Fruit fly (Drosophila melanogaster): ENCODE measurements around the gene CG5984.
A peak's percentile ranks its signal among the peaks of the same experiment; 100 is the strongest.

The CG5984 gene

DNA sequence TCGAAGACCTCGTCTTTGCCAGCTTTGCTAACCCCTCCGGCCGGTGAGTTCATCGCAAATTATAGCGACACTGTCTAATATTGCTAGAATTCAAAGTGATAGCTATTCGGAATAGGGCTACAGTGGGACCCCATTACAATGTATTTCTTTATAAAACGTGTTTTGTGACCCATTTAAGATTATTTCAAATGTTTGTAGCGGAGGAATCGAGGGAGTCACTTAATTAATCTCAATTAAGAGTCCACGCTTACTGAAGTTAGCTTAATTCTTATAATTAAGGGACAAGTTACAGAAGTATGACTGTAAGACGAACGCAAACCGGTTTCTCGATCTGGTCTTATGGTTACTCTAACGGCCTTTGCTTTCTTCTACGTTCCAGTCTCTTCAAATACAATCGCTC, 41.8 kb upstream of the CG5984 start (continued):
- no peak for TF ChIP-seq CG10274 (GFP tag; optimal IDR thresholded peaks at IDR 0.05)
- peak; percentile 37 for TF ChIP-seq CG30403 (GFP tag; optimal IDR thresholded peaks at IDR 0.05)
- TF ChIP-seq CG5953 (GFP tag; IDR thresholded peaks at IDR 0.05) = no peak
- peak; percentile 60 for TF ChIP-seq Blimp-1 (GFP tag; optimal IDR thresholded peaks at IDR 0.05)
- no peak for TF ChIP-seq nerfin-2 (GFP tag; IDR thresholded peaks at IDR 0.05; ENCODE audit: partially characterized antibody)
- TF ChIP-seq tup (GFP tag; optimal IDR thresholded peaks at IDR 0.05) = no peak
- TF ChIP-seq Side (GFP tag; optimal IDR thresholded peaks at IDR 0.05) = peak; percentile 57
- TF ChIP-seq az2 (GFP tag; optimal IDR thresholded peaks at IDR 0.05) = peak; percentile 34
- peak; percentile 53; the same call in 1 of the 2 replicates for TF ChIP-seq Xrp1 (GFP tag; IDR thresholded peaks at IDR 0.05)
- no peak for TF ChIP-seq ash1 (GFP tag; optimal IDR thresholded peaks at IDR 0.05)
- TF ChIP-seq Jarid2 (GFP tag; optimal IDR thresholded peaks at IDR 0.05) = no peak
- peak; percentile 52 for TF ChIP-seq Drgx (GFP tag; IDR thresholded peaks at IDR 0.05)
- TF ChIP-seq Xbp1 (GFP tag; optimal IDR thresholded peaks at IDR 0.05) = peak; percentile 30
- TF ChIP-seq jing (GFP tag; optimal IDR thresholded peaks at IDR 0.05) = no peak
- TF ChIP-seq grau (tag; optimal IDR thresholded peaks at IDR 0.05) = peak; percentile 92
- TF ChIP-seq Atf6 (GFP tag; IDR thresholded peaks at IDR 0.05) = 0 out of 2 replicates have a peak, but pooled peaks have one; percentile 24
- no peak for TF ChIP-seq Bgb (GFP tag; IDR thresholded peaks at IDR 0.05; ENCODE audit: partially characterized antibody)
- TF ChIP-seq nerfin-1 (tag; optimal IDR thresholded peaks at IDR 0.05) = peak; percentile 8
- peak; percentile 63 for TF ChIP-seq CG12769 (tag; optimal IDR thresholded peaks at IDR 0.05)
- TF ChIP-seq CG10209 (GFP tag; optimal IDR thresholded peaks at IDR 0.05) = peak; percentile 14
- peak; percentile 12 for TF ChIP-seq BtbVII (GFP tag; optimal IDR thresholded peaks at IDR 0.05)
- peak; percentile 50 for TF ChIP-seq scrt (GFP tag; optimal IDR thresholded peaks at IDR 0.05)
- TF ChIP-seq CG10565 (GFP tag; optimal IDR thresholded peaks at IDR 0.05) = no peak
- no peak for TF ChIP-seq CG6272 (GFP tag; IDR thresholded peaks at IDR 0.05)
- TF ChIP-seq gro (GFP tag; optimal IDR thresholded peaks at IDR 0.05) = peak; percentile 1
- TF ChIP-seq nmo (GFP tag; optimal IDR thresholded peaks at IDR 0.05) = peak; percentile 37
- TF ChIP-seq ind (GFP tag; optimal IDR thresholded peaks at IDR 0.05) = peak; percentile 45
- TF ChIP-seq CG13123 (GFP tag; optimal IDR thresholded peaks at IDR 0.05) = no peak
- peak; percentile 37 for TF ChIP-seq lilli (GFP tag; optimal IDR thresholded peaks at IDR 0.05)
- TF ChIP-seq CG3847 (GFP tag; IDR thresholded peaks at IDR 0.05) = no peak
- TF ChIP-seq CG11723 (GFP tag; optimal IDR thresholded peaks at IDR 0.05) = peak; percentile 11
- TF ChIP-seq cwo (GFP tag; optimal IDR thresholded peaks at IDR 0.05) = peak; percentile 56
- TF ChIP-seq D19B (GFP tag; optimal IDR thresholded peaks at IDR 0.05) = peak; percentile 11
- peak; percentile 32 for TF ChIP-seq Dek (tag; optimal IDR thresholded peaks at IDR 0.05)
- peak; percentile 39; the same call in 1 of the 2 replicates for TF ChIP-seq ara (GFP tag; IDR thresholded peaks at IDR 0.05)
- no peak for TF ChIP-seq org-1 (GFP tag; optimal IDR thresholded peaks at IDR 0.05)
- no peak for TF ChIP-seq Nf-YC (tag; optimal IDR thresholded peaks at IDR 0.05)
- peak; percentile 61 for TF ChIP-seq CG18599 (GFP tag; optimal IDR thresholded peaks at IDR 0.05)
- no peak for TF ChIP-seq hkb (optimal IDR thresholded peaks at IDR 0.05)
- no peak for TF ChIP-seq hkb (GFP tag; IDR thresholded peaks at IDR 0.05)
- peak; percentile 37 for TF ChIP-seq CG10543 (GFP tag; optimal IDR thresholded peaks at IDR 0.05)
- TF ChIP-seq Fer2 (tag; optimal IDR thresholded peaks at IDR 0.05) = peak; percentile 19
- TF ChIP-seq sisA (GFP tag; IDR thresholded peaks at IDR 0.05) = peak; percentile 22; the same call in 1 of the 2 replicates
- TF ChIP-seq toy (GFP tag; IDR thresholded peaks at IDR 0.05) = no peak
- peak; percentile 58 for TF ChIP-seq Fer3 (tag; optimal IDR thresholded peaks at IDR 0.05)
- TF ChIP-seq CG16815 (GFP tag; optimal IDR thresholded peaks at IDR 0.05) = peak; percentile 13
- TF ChIP-seq bab2 (GFP tag; optimal IDR thresholded peaks at IDR 0.05) = peak; percentile 40
- TF ChIP-seq Dad (GFP tag; optimal IDR thresholded peaks at IDR 0.05) = no peak
- TF ChIP-seq CG14710 (tag; optimal IDR thresholded peaks at IDR 0.05) = peak; percentile 17
- peak; percentile 2 for TF ChIP-seq CG9817 (tag; optimal IDR thresholded peaks at IDR 0.05)
